Fruit fly (Drosophila melanogaster): ENCODE measurements around the gene WRNexo.

Gene WRNexo

dm6 chr3R:18404713-18405112, 38.8 kb upstream of the WRNexo start, which contains the start of gene CG7685 (continued):
- TF ChIP-seq Smox (GFP tag; optimal IDR thresholded peaks at IDR 0.05), result no peak
- TF ChIP-seq ss (GFP tag; optimal IDR thresholded peaks at IDR 0.05), result peak; percentile 10 to 50
- peak; percentile 43 for TF ChIP-seq CG32006 (GFP tag; optimal IDR thresholded peaks at IDR 0.05)
- peak; percentile 40 for TF ChIP-seq CG10669 (GFP tag; optimal IDR thresholded peaks at IDR 0.05)
- TF ChIP-seq Sox14 (GFP tag; optimal IDR thresholded peaks at IDR 0.05), result peak; percentile 79
- TF ChIP-seq CG6276 (GFP tag; optimal IDR thresholded peaks at IDR 0.05), result peak; percentile 16
- TF ChIP-seq CG7368 (GFP tag; optimal IDR thresholded peaks at IDR 0.05), result peak; percentile 22
- peak; percentile 52 for TF ChIP-seq CG3032 (tag; optimal IDR thresholded peaks at IDR 0.05)
- peak; percentile 59 for TF ChIP-seq CG15336 (GFP tag; IDR thresholded peaks at IDR 0.05)
- TF ChIP-seq OdsH (GFP tag; optimal IDR thresholded peaks at IDR 0.05), result peak; percentile 67
- TF ChIP-seq vri (GFP tag; optimal IDR thresholded peaks at IDR 0.05), result peak; percentile 44
- TF ChIP-seq pdm3 (GFP tag; optimal IDR thresholded peaks at IDR 0.05), result peak; percentile 73
- peak; percentile 4 for TF ChIP-seq fd59A (GFP tag; optimal IDR thresholded peaks at IDR 0.05)
- TF ChIP-seq Ets96B (tag; optimal IDR thresholded peaks at IDR 0.05), result peak; percentile 51

dm6 chr3R:18402549-18403429, 36.8 kb upstream of the WRNexo start, which contains the start of the genes Wdr37 and koko:
Wdr37 (minus strand) TSS chr3R:18402716.
koko (plus strand) TSS chr3R:18403026.
- peak; percentile 78 for TF ChIP-seq dac (GFP tag; optimal IDR thresholded peaks at IDR 0.05)
- peak; percentile 93 for TF ChIP-seq CG10669 (GFP tag; optimal IDR thresholded peaks at IDR 0.05)
- peak; percentile 94 for TF ChIP-seq dsx (GFP tag; optimal IDR thresholded peaks at IDR 0.05; ENCODE audit: poor library complexity, severe bottlenecking)
- peak; percentile 79 for TF ChIP-seq fkh (GFP tag; optimal IDR thresholded peaks at IDR 0.05)
- peak; percentile 92 for TF ChIP-seq Hr4 (GFP tag; optimal IDR thresholded peaks at IDR 0.05)
- peak; percentile 96 for TF ChIP-seq Lpt (GFP tag; optimal IDR thresholded peaks at IDR 0.05)
- peak; percentile 82 for TF ChIP-seq Hr39 (GFP tag; optimal IDR thresholded peaks at IDR 0.05)
- peak; percentile 65 for TF ChIP-seq CG6854 (GFP tag; optimal IDR thresholded peaks at IDR 0.05)
- peak; percentile 92 for TF ChIP-seq Eip75B (GFP tag; optimal IDR thresholded peaks at IDR 0.05)
- peak; percentile 93 for TF ChIP-seq net (GFP tag; optimal IDR thresholded peaks at IDR 0.05)
- peak; percentile 89 for TF ChIP-seq CG31627 (GFP tag; optimal IDR thresholded peaks at IDR 0.05)
- TF ChIP-seq Ets21C (GFP tag; optimal IDR thresholded peaks at IDR 0.05), result peak; percentile 82
- TF ChIP-seq Ets96B (tag; optimal IDR thresholded peaks at IDR 0.05), result peak; percentile 98
- peak; percentile 43 to 96 for TF ChIP-seq salr (GFP tag; optimal IDR thresholded peaks at IDR 0.05)
- peak; percentile 89 for TF ChIP-seq CG9139 (GFP tag; optimal IDR thresholded peaks at IDR 0.05)
- TF ChIP-seq fd85E (GFP tag; optimal IDR thresholded peaks at IDR 0.05), result peak; percentile 78
- TF ChIP-seq CG32006 (GFP tag; optimal IDR thresholded peaks at IDR 0.05), result peak; percentile 96
- peak; percentile 98 for TF ChIP-seq CG15336 (GFP tag; IDR thresholded peaks at IDR 0.05)
- peak; percentile 90 for TF ChIP-seq Sox14 (GFP tag; optimal IDR thresholded peaks at IDR 0.05)
- TF ChIP-seq vri (GFP tag; optimal IDR thresholded peaks at IDR 0.05), result peak; percentile 86
- TF ChIP-seq pdm3 (GFP tag; optimal IDR thresholded peaks at IDR 0.05), result peak; percentile 91
- peak; percentile 98 for TF ChIP-seq CG3032 (tag; optimal IDR thresholded peaks at IDR 0.05)
- TF ChIP-seq CG10631 (GFP tag; optimal IDR thresholded peaks at IDR 0.05), result peak; percentile 98
- TF ChIP-seq CG16779 (tag; optimal IDR thresholded peaks at IDR 0.05), result peak; percentile 85
- peak; percentile 83 for TF ChIP-seq Blimp-1 (GFP tag; optimal IDR thresholded peaks at IDR 0.05)
- peak; percentile 90 for TF ChIP-seq Sox15 (GFP tag; optimal IDR thresholded peaks at IDR 0.05)
- TF ChIP-seq ss (GFP tag; optimal IDR thresholded peaks at IDR 0.05), result peak; percentile 87 to 94
- TF ChIP-seq Eip93F (GFP tag; optimal IDR thresholded peaks at IDR 0.05), result peak; percentile 86
- TF ChIP-seq Gug (GFP tag; IDR thresholded peaks at IDR 0.05), result peak; percentile 98
- peak; percentile 89 for TF ChIP-seq topi (GFP tag; optimal IDR thresholded peaks at IDR 0.05)
- TF ChIP-seq CG11294 (GFP tag; IDR thresholded peaks at IDR 0.05), result peak; percentile 96
- peak; percentile 89 for TF ChIP-seq Sox102F (GFP tag; optimal IDR thresholded peaks at IDR 0.05)
- TF ChIP-seq CG8119 (GFP tag; IDR thresholded peaks at IDR 0.05), result peak; percentile 98
- peak; percentile 97 for TF ChIP-seq CG34406 (GFP tag; optimal IDR thresholded peaks at IDR 0.05)
- peak; percentile 94 for TF ChIP-seq cyc (GFP tag; optimal IDR thresholded peaks at IDR 0.05)
- peak; percentile 86 for TF ChIP-seq CG4318 (GFP tag; optimal IDR thresholded peaks at IDR 0.05)
- peak; percentile 96 for TF ChIP-seq svp (GFP tag)
- TF ChIP-seq CG6276 (GFP tag; optimal IDR thresholded peaks at IDR 0.05), result peak; percentile 85
- TF ChIP-seq CG11902 (GFP tag; optimal IDR thresholded peaks at IDR 0.05), result peak; percentile 90
- TF ChIP-seq lz (GFP tag; optimal IDR thresholded peaks at IDR 0.05), result peak; percentile 89
- TF ChIP-seq spab (GFP tag; optimal IDR thresholded peaks at IDR 0.05), result peak; percentile 87
- TF ChIP-seq CG6163 (GFP tag; IDR thresholded peaks at IDR 0.05), result peak; percentile 96

Measured in whole organism, prepupa.